Fruit fly (Drosophila melanogaster) whole organism, embryonic: ENCODE measurements around the gene CG15741.

Experiments
- Atf3 ChIP-seq: fragments of 200-800 bp; sonication (Bioruptor generic); optimal IDR thresholded peaks from 3 replicates; lab custom pipeline; 2016; ENCODE audit warnings: missing biosample characterization, missing genetic modification characterization
- CG12391 ChIP-seq: fragments of 200-800 bp; sonication (Bioruptor generic); optimal IDR thresholded peaks from 3 replicates; lab custom pipeline; 2018; ENCODE audit warnings: missing biosample characterization, mild to moderate bottlenecking, missing genetic modification characterization, moderate library complexity
- CG13287 ChIP-seq: fragments of 200-800 bp; sonication (Bioruptor generic); IDR thresholded peaks from 2 replicates; pipeline ENCODE4 v1.3.6; 2022; ENCODE audit warnings: missing biosample characterization, missing genetic modification characterization; ENCODE audit not compliant: partially characterized antibody
- CG13624 ChIP-seq: fragments of 200-800 bp; sonication (Bioruptor generic); optimal IDR thresholded peaks from 2 replicates; lab custom pipeline; 2016; ENCODE audit warnings: missing biosample characterization, missing genetic modification characterization
- CG14710 ChIP-seq: fragments of 200-800 bp; sonication (Bioruptor generic); optimal IDR thresholded peaks from 3 replicates; lab custom pipeline; 2019; ENCODE audit warnings: missing biosample characterization, mild to moderate bottlenecking, missing genetic modification characterization, moderate library complexity
- CG14860 ChIP-seq: fragments of 200-800 bp; sonication (Bioruptor generic); IDR thresholded peaks from 3 replicates; pipeline ENCODE4 v1.3.6; 2022; ENCODE audit warnings: missing biosample characterization, missing genetic modification characterization; ENCODE audit not compliant: partially characterized antibody
- CG15696 ChIP-seq: fragments of 200-800 bp; sonication (Bioruptor generic); optimal IDR thresholded peaks from 2 replicates; lab custom pipeline; 2019; ENCODE audit warnings: missing biosample characterization, mild to moderate bottlenecking, missing genetic modification characterization, moderate library complexity
- CG2129 ChIP-seq: fragments of 200-800 bp; sonication (Bioruptor generic); IDR thresholded peaks from 2 replicates; pipeline ENCODE4 v1.3.6; 2022; ENCODE audit warnings: missing biosample characterization, missing genetic modification characterization; ENCODE audit not compliant: partially characterized antibody
- CG30020 ChIP-seq: fragments of 200-800 bp; optimal IDR thresholded peaks from 2 replicates; lab custom pipeline; 2019; ENCODE audit warnings: missing biosample characterization, mild to moderate bottlenecking, missing genetic modification characterization, moderate library complexity
- CG34376 ChIP-seq: fragments of 200-800 bp; sonication (Bioruptor generic); optimal IDR thresholded peaks from 2 replicates; lab custom pipeline; 2018; ENCODE audit warnings: missing biosample characterization, mild to moderate bottlenecking, missing genetic modification characterization
- CG4282 ChIP-seq: fragments of 200-800 bp; sonication (Bioruptor generic); optimal IDR thresholded peaks from 2 replicates; lab custom pipeline; 2016; ENCODE audit warnings: missing biosample characterization, missing genetic modification characterization
- CG43689 ChIP-seq: fragments of 200-800 bp; sonication (Bioruptor generic); IDR thresholded peaks from 2 replicates; pipeline ENCODE4 v1.3.6; 2022; ENCODE audit warnings: missing biosample characterization, missing genetic modification characterization
- CG6689 ChIP-seq: fragments of 200-800 bp; sonication (Bioruptor generic); IDR thresholded peaks from 2 replicates; pipeline ENCODE4 v1.3.6; 2022; ENCODE audit warnings: missing biosample characterization, missing genetic modification characterization
- CG7786 ChIP-seq: fragments of 200-800 bp; sonication (Bioruptor generic); optimal IDR thresholded peaks from 2 replicates; lab custom pipeline; 2016; ENCODE audit warnings: missing biosample characterization, missing genetic modification characterization
- CG7963 ChIP-seq: fragments of 200-800 bp; sonication (Bioruptor generic); IDR thresholded peaks from 3 replicates; pipeline ENCODE4 v1.3.6; 2022; ENCODE audit warnings: missing biosample characterization, missing genetic modification characterization; ENCODE audit not compliant: partially characterized antibody
- CG8388 ChIP-seq: fragments of 200-800 bp; sonication (Bioruptor generic); optimal IDR thresholded peaks from 2 replicates; lab custom pipeline; 2019; ENCODE audit warnings: missing biosample characterization, mild to moderate bottlenecking, missing genetic modification characterization, moderate library complexity
- CG9727 ChIP-seq: fragments of 200-800 bp; sonication (Bioruptor generic); optimal IDR thresholded peaks from 3 replicates; lab custom pipeline; 2017; ENCODE audit warnings: missing biosample characterization, mild to moderate bottlenecking, missing genetic modification characterization
- CTCF ChIP-seq: fragments of 200-800 bp; sonication (Bioruptor generic); optimal IDR thresholded peaks from 2 replicates; lab custom pipeline; 2017; ENCODE audit warnings: missing biosample characterization, mild to moderate bottlenecking, missing genetic modification characterization, moderate library complexity
- Camta ChIP-seq: fragments of 200-800 bp; sonication (Bioruptor generic); optimal IDR thresholded peaks from 2 replicates; lab custom pipeline; 2016; ENCODE audit warnings: missing biosample characterization, missing genetic modification characterization
- Dbx ChIP-seq: fragments of 200-800 bp; sonication (Bioruptor generic); IDR thresholded peaks from 3 replicates; pipeline ENCODE4 v1.3.6; 2022; ENCODE audit warnings: missing biosample characterization, missing genetic modification characterization
- ERR ChIP-seq: fragments of 200-800 bp; sonication (Bioruptor generic); optimal IDR thresholded peaks from 2 replicates; lab custom pipeline; 2016; ENCODE audit warnings: missing biosample characterization, missing genetic modification characterization
- Fer1 ChIP-seq: fragments of 200-800 bp; sonication (Bioruptor generic); optimal IDR thresholded peaks from 2 replicates; lab custom pipeline; 2017; ENCODE audit warnings: missing biosample characterization, mild to moderate bottlenecking, missing genetic modification characterization
- Hey ChIP-seq: fragments of 200-800 bp; sonication (Bioruptor generic); optimal IDR thresholded peaks from 3 replicates; lab custom pipeline; 2018; ENCODE audit warnings: missing biosample characterization, mild to moderate bottlenecking, missing genetic modification characterization
- MESR4 ChIP-seq: fragments of 200-800 bp; sonication (Bioruptor generic); optimal IDR thresholded peaks from 2 replicates; lab custom pipeline; 2018; ENCODE audit warnings: missing biosample characterization, mild to moderate bottlenecking, missing genetic modification characterization, moderate library complexity
- Myb ChIP-seq: fragments of 200-800 bp; sonication (Bioruptor generic); optimal IDR thresholded peaks from 2 replicates; lab custom pipeline; 2016; ENCODE audit warnings: missing biosample characterization, missing genetic modification characterization
- Sry-β ChIP-seq: fragments of 200-800 bp; sonication (Bioruptor generic); optimal IDR thresholded peaks from 2 replicates; lab custom pipeline; 2018; ENCODE audit warnings: missing biosample characterization, mild to moderate bottlenecking, missing genetic modification characterization, moderate library complexity
- al ChIP-seq: fragments of 200-800 bp; sonication (Bioruptor generic); IDR thresholded peaks from 2 replicates; pipeline ENCODE4 v1.3.6; 2022; ENCODE audit warnings: missing biosample characterization, missing genetic modification characterization
- amos ChIP-seq: fragments of 200-800 bp; sonication (Bioruptor generic); IDR thresholded peaks from 2 replicates; pipeline ENCODE4 v1.3.6; 2022; ENCODE audit warnings: missing biosample characterization, missing genetic modification characterization; ENCODE audit not compliant: partially characterized antibody
- ase ChIP-seq: fragments of 200-800 bp; sonication (Bioruptor generic); IDR thresholded peaks from 3 replicates; pipeline ENCODE4 v1.3.6; 2022; ENCODE audit warnings: missing biosample characterization, missing genetic modification characterization
- chif ChIP-seq, 2 experiments: fragments of 200-800 bp; sonication (Bioruptor generic); optimal IDR thresholded peaks; 3 replicates each; lab custom pipeline; 2016; ENCODE audit warnings: missing biosample characterization in 2 of 2, missing genetic modification characterization in 2 of 2
- dpn ChIP-seq, 2 experiments: fragments of 200-800 bp; sonication (Bioruptor generic); optimal IDR thresholded peaks; 3 replicates each; lab custom pipeline; 2016; ENCODE audit warnings: missing biosample characterization in 2 of 2, missing genetic modification characterization in 2 of 2
- ewg ChIP-seq: fragments of 200-800 bp; sonication (Bioruptor generic); optimal IDR thresholded peaks from 3 replicates; lab custom pipeline; 2017; ENCODE audit warnings: mild to moderate bottlenecking, missing biosample characterization, missing genetic modification reagents, missing genetic modification characterization
- eyg ChIP-seq: fragments of 200-800 bp; sonication (Bioruptor generic); optimal IDR thresholded peaks from 3 replicates; lab custom pipeline; 2016; ENCODE audit warnings: missing biosample characterization, missing genetic modification characterization
- fu2 ChIP-seq: fragments of 200-800 bp; sonication (Bioruptor generic); optimal IDR thresholded peaks from 2 replicates; lab custom pipeline; 2016; ENCODE audit warnings: missing biosample characterization, missing genetic modification characterization
- her ChIP-seq: fragments of 200-800 bp; sonication (Bioruptor generic); optimal IDR thresholded peaks from 2 replicates; lab custom pipeline; 2016; ENCODE audit warnings: missing biosample characterization, missing genetic modification characterization
- jumu ChIP-seq: fragments of 200-800 bp; sonication (Bioruptor generic); optimal IDR thresholded peaks from 3 replicates; lab custom pipeline; 2016; ENCODE audit warnings: missing biosample characterization, missing genetic modification characterization
- kay ChIP-seq: fragments of 200-800 bp; sonication (Bioruptor generic); optimal IDR thresholded peaks from 2 replicates; lab custom pipeline; 2016; ENCODE audit warnings: missing biosample characterization, missing genetic modification characterization
- knrl ChIP-seq: fragments of 200-800 bp; sonication (Bioruptor generic); IDR thresholded peaks from 3 replicates; pipeline ENCODE4 v1.3.6; 2022; ENCODE audit warnings: missing biosample characterization, missing genetic modification characterization; ENCODE audit not compliant: partially characterized antibody
- lab ChIP-seq: fragments of 200-800 bp; sonication (Bioruptor generic); optimal IDR thresholded peaks from 3 replicates; lab custom pipeline; 2017; ENCODE audit warnings: missing biosample characterization, missing genetic modification characterization, mild to moderate bottlenecking, moderate library complexity, missing genetic modification reagents
- oc ChIP-seq: fragments of 200-800 bp; sonication (Bioruptor generic); optimal IDR thresholded peaks from 2 replicates; lab custom pipeline; 2018; ENCODE audit warnings: missing biosample characterization, mild to moderate bottlenecking, missing genetic modification characterization, moderate library complexity
- p53 ChIP-seq: fragments of 200-800 bp; sonication (Bioruptor generic); optimal IDR thresholded peaks from 2 replicates; lab custom pipeline; 2016; ENCODE audit warnings: missing biosample characterization, missing genetic modification characterization
- pho ChIP-seq: fragments of 200-800 bp; sonication (Bioruptor generic); optimal IDR thresholded peaks from 2 replicates; lab custom pipeline; 2016; ENCODE audit warnings: missing biosample characterization, missing genetic modification characterization
- phol ChIP-seq: fragments of 200-800 bp; sonication (Bioruptor generic); optimal IDR thresholded peaks from 3 replicates; lab custom pipeline; 2018; ENCODE audit warnings: missing biosample characterization, mild to moderate bottlenecking, missing genetic modification characterization, moderate library complexity
- pnt ChIP-seq: fragments of 200-800 bp; sonication (Bioruptor generic); optimal IDR thresholded peaks from 3 replicates; lab custom pipeline; 2016; ENCODE audit warnings: missing biosample characterization, missing genetic modification characterization
- shn ChIP-seq: fragments of 200-800 bp; sonication (Bioruptor generic); optimal IDR thresholded peaks from 3 replicates; lab custom pipeline; 2016; ENCODE audit warnings: missing biosample characterization, missing genetic modification characterization
- sna ChIP-seq: fragments of 200-800 bp; sonication (Bioruptor generic); IDR thresholded peaks from 2 replicates; pipeline ENCODE4 v1.3.6; 2022; ENCODE audit warnings: missing biosample characterization, missing genetic modification characterization; ENCODE audit not compliant: partially characterized antibody
- tna ChIP-seq: fragments of 200-800 bp; sonication (Bioruptor generic); IDR thresholded peaks from 2 replicates; pipeline ENCODE4 v1.3.6; 2022; ENCODE audit warnings: missing biosample characterization, missing genetic modification characterization; ENCODE audit not compliant: partially characterized antibody
- zen2 ChIP-seq: fragments of 200-800 bp; sonication (Bioruptor generic); IDR thresholded peaks from 3 replicates; pipeline ENCODE4 v1.3.6; 2022; ENCODE audit warnings: missing biosample characterization, missing genetic modification characterization; ENCODE audit not compliant: partially characterized antibody

The CG15741 gene

DNA sequence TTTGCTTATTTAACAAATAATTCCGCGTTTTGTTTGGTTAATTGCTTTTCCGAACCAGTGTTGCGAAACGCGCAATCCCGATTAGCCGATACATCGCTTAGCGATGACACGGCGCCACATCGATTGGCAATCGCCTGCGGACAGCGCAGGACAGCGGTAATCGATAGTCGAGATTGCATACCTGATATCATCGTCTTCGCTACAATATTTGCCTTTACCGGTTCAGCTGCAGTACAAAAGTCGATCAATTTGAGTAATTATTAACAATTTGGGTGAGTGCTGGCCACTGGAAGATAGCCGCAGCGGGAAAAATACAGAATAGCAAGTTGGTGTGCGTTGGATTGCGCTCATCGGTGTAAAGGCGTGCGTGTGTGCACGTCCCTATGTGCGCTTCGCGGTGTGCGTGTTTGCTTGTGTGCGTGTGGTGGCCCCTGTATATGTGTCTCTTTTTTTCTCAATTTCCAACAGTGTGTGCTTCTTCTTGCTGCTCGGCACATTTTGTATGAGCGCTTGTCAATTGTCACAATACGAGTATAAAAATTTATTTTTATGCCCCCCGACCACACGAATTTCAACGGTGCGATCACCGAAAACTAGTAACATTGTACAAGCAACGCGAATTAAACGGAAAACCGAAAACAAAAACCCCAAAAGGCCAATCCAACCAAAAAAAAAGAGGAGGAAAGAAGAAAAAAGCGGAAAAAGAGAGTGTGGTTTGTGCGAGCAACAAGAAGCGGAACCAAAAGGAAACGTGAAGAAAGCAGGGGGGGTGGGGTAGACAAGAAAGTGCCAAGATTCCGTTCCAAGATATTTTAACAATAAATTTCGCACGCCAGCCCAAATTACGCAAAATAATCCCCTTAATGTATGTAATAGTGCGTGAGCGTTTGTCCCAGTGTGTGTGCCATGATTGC is 45.2 kb downstream of the CG15741 start, which contains the start of gene CkIIbeta (continued):
- TF ChIP-seq CG7963 (GFP tag; lab: Robert Waterston, UW), result peak; percentile 94
- peak; percentile 45 for TF ChIP-seq Atf3 (GFP tag; lab: Kevin White, UChicago)
- no peak for TF ChIP-seq CTCF (GFP tag; lab: Kevin White, UChicago)
- peak; percentile 18 for TF ChIP-seq CG34376 (GFP tag; lab: Kevin White, UChicago)
- TF ChIP-seq oc (tag; lab: Kevin White, UChicago), result no peak
- TF ChIP-seq p53 (GFP tag; lab: Kevin White, UChicago), result peak; percentile 35
- no peak for TF ChIP-seq Sry-β (GFP tag; lab: Kevin White, UChicago)
- TF ChIP-seq Fer1, result peak; percentile 18
- TF ChIP-seq phol (tag; lab: Kevin White, UChicago), result peak; percentile 57
- TF ChIP-seq knrl, result peak; percentile 97
- TF ChIP-seq kay, result no peak
- no peak for TF ChIP-seq ase (GFP tag; lab: Robert Waterston, UW)
- TF ChIP-seq CG14860 (GFP tag; lab: Robert Waterston, UW), result peak; percentile 92
- TF ChIP-seq sna (GFP tag; lab: Robert Waterston, UW), result peak; percentile 89
- TF ChIP-seq Myb (GFP tag; lab: Kevin White, UChicago), result peak; percentile 68
- TF ChIP-seq CG4282 (GFP tag; lab: Kevin White, UChicago), result peak; percentile 13
- TF ChIP-seq CG15696 (tag; lab: Kevin White, UChicago), result no peak
- TF ChIP-seq CG2129 (GFP tag; lab: Robert Waterston, UW), result peak; percentile 91
- TF ChIP-seq fu2 (GFP tag; lab: Kevin White, UChicago), result peak; percentile 62
- TF ChIP-seq CG9727 (GFP tag; lab: Kevin White, UChicago), result peak; percentile 52
- peak; percentile 12 for TF ChIP-seq chif (GFP tag; optimal IDR thresholded peaks at IDR 0.05; lab: Kevin White, UChicago)
- TF ChIP-seq pnt, result peak; percentile 16
- TF ChIP-seq CG14710 (tag; lab: Kevin White, UChicago), result peak; percentile 93
- TF ChIP-seq shn (GFP tag; lab: Kevin White, UChicago), result peak; percentile 50
- TF ChIP-seq ewg, result peak; percentile 90
- peak; percentile 44 for TF ChIP-seq CG30020 (tag; lab: Kevin White, UChicago)
- TF ChIP-seq her (GFP tag; lab: Kevin White, UChicago), result peak; percentile 26
- peak; percentile 17 for TF ChIP-seq ERR
- TF ChIP-seq pho (GFP tag; lab: Kevin White, UChicago), result peak; percentile 48
- no peak for TF ChIP-seq CG8388 (GFP tag; lab: Kevin White, UChicago)
- peak; percentile 23 for TF ChIP-seq lab
- TF ChIP-seq al (GFP tag; lab: Robert Waterston, UW), result peak; percentile 49; the same call in 1 of the 2 replicates
- peak; percentile 92 for TF ChIP-seq CG13287 (GFP tag; lab: Robert Waterston, UW)
- TF ChIP-seq amos, result peak; percentile 98
- TF ChIP-seq zen2 (GFP tag; lab: Robert Waterston, UW), result peak; percentile 90; the same call in 2 of the 3 replicates
- TF ChIP-seq CG7786 (GFP tag; lab: Kevin White, UChicago), result peak; percentile 49
- no peak for TF ChIP-seq CG43689
- TF ChIP-seq MESR4, result peak; percentile 90
- TF ChIP-seq CG12391 (tag; lab: Kevin White, UChicago), result peak; percentile 31
- TF ChIP-seq Hey (tag; lab: Kevin White, UChicago), result no peak
- peak; percentile 70; the same call in 2 of the 3 replicates for TF ChIP-seq Dbx (GFP tag; lab: Robert Waterston, UW)
- peak; percentile 49 to 67 for TF ChIP-seq dpn (GFP tag; optimal IDR thresholded peaks at IDR 0.05; lab: Kevin White, UChicago)
- TF ChIP-seq jumu (GFP tag; lab: Kevin White, UChicago), result peak; percentile 39
- TF ChIP-seq CG6689 (GFP tag; lab: Robert Waterston, UW), result 0 out of 2 replicates have a peak, but pooled peaks have one; percentile 8
- peak; percentile 63 for TF ChIP-seq CG13624
- TF ChIP-seq eyg (GFP tag; lab: Kevin White, UChicago), result no peak
- peak; percentile 52 for TF ChIP-seq Camta (GFP tag; lab: Kevin White, UChicago)
- peak; percentile 90 for TF ChIP-seq tna (GFP tag; lab: Robert Waterston, UW)
